Worm (Caenorhabditis elegans) whole organism, L3 larva: Measurements from ENCODE around the gene F12E12.2.

Source experiments
- aly-2 ChIP-seq: fragments of 150-350 bp; optimal IDR thresholded peaks from 2 replicates; lab custom pipeline; 2014; ENCODE audit warnings: missing biosample characterization, missing genetic modification characterization
- ama-1 ChIP-seq: fragments of 150-350 bp; optimal IDR thresholded peaks from 2 replicates; lab custom pipeline; 2018
- ceh-16 ChIP-seq: sonication (generic microtip); optimal IDR thresholded peaks from 2 replicates; lab custom pipeline; 2017; ENCODE audit warnings: missing biosample characterization, missing genetic modification characterization
- ceh-28 ChIP-seq: fragments of 150-350 bp; optimal IDR thresholded peaks from 2 replicates; lab custom pipeline; 2014; ENCODE audit warnings: missing biosample characterization, missing genetic modification reagents, missing genetic modification characterization
- ceh-82 ChIP-seq: fragments of 150-350 bp; optimal IDR thresholded peaks from 2 replicates; lab custom pipeline; 2014; ENCODE audit warnings: missing biosample characterization, missing genetic modification characterization
- egl-27 ChIP-seq: sonication (generic microtip); optimal IDR thresholded peaks from 4 replicates; lab custom pipeline; 2017; ENCODE audit warnings: missing biosample characterization, missing genetic modification reagents, missing genetic modification characterization
- egl-5 ChIP-seq: fragments of 150-350 bp; optimal IDR thresholded peaks from 2 replicates; lab custom pipeline; 2017; ENCODE audit warnings: missing biosample characterization, missing genetic modification reagents, missing genetic modification characterization, inconsistent platforms
- elt-1 ChIP-seq: fragments of 150-350 bp; optimal IDR thresholded peaks from 2 replicates; lab custom pipeline; 2014; ENCODE audit warnings: missing biosample characterization, missing genetic modification characterization
- elt-2 ChIP-seq: sonication (generic microtip); optimal IDR thresholded peaks from 2 replicates; lab custom pipeline; 2016; ENCODE audit warnings: missing genetic modification reagents, mild to moderate bottlenecking, missing genetic modification characterization, missing compliant biosample characterization
- elt-3 ChIP-seq, 3 experiments: fragments of 150-350 bp in 1 of 3; sonication (generic microtip) in 2 of 3; optimal IDR thresholded peaks; 2 replicates in 2 of 3; 4 replicates in 1 of 3; lab custom pipeline; 2014 to 2017; ENCODE audit warnings: missing biosample characterization in 3 of 3, missing genetic modification characterization in 3 of 3
- fkh-10 ChIP-seq: sonication (generic microtip); optimal IDR thresholded peaks from 2 replicates; lab custom pipeline; 2017; ENCODE audit warnings: missing biosample characterization, missing genetic modification reagents, missing genetic modification characterization
- fkh-2 ChIP-seq: fragments of 150-350 bp; optimal IDR thresholded peaks from 2 replicates; lab custom pipeline; 2014; ENCODE audit warnings: missing biosample characterization, missing genetic modification reagents, missing genetic modification characterization
- fos-1 ChIP-seq: fragments of 150-350 bp; optimal IDR thresholded peaks from 2 replicates; lab custom pipeline; 2014; ENCODE audit warnings: missing biosample characterization, missing genetic modification characterization
- hmg-11 ChIP-seq: sonication (generic microtip); optimal IDR thresholded peaks from 2 replicates; lab custom pipeline; 2016; ENCODE audit warnings: missing genetic modification characterization, missing compliant biosample characterization
- jun-1 ChIP-seq: fragments of 150-350 bp; optimal IDR thresholded peaks from 2 replicates; lab custom pipeline; 2014; ENCODE audit warnings: missing biosample characterization, missing genetic modification reagents, missing genetic modification characterization
- lin-15B ChIP-seq: fragments of 150-350 bp; optimal IDR thresholded peaks from 2 replicates; lab custom pipeline; 2014; ENCODE audit warnings: missing biosample characterization, missing genetic modification characterization
- lin-39 ChIP-seq: fragments of 150-350 bp; optimal IDR thresholded peaks from 2 replicates; lab custom pipeline; 2018; ENCODE audit warnings: missing biosample characterization, missing genetic modification reagents, missing genetic modification characterization
- lsy-12 ChIP-seq: sonication (generic microtip); optimal IDR thresholded peaks from 2 replicates; lab custom pipeline; 2016; ENCODE audit warnings: mild to moderate bottlenecking, missing genetic modification characterization, missing compliant biosample characterization
- mdl-1 ChIP-seq: fragments of 150-350 bp; optimal IDR thresholded peaks from 2 replicates; lab custom pipeline; 2014; ENCODE audit warnings: missing biosample characterization, missing genetic modification characterization
- nfya-1 ChIP-seq: sonication (generic microtip); optimal IDR thresholded peaks from 2 replicates; lab custom pipeline; 2017; ENCODE audit warnings: missing genetic modification characterization, mild to moderate bottlenecking, missing compliant biosample characterization, antibody characterized with exemption, moderate library complexity; ENCODE audit not compliant: insufficient read depth
- nhr-11 ChIP-seq: fragments of 150-350 bp; optimal IDR thresholded peaks from 2 replicates; lab custom pipeline; 2014; ENCODE audit warnings: missing biosample characterization, missing genetic modification characterization
- nhr-12 ChIP-seq: fragments of 150-350 bp; optimal IDR thresholded peaks from 2 replicates; lab custom pipeline; 2014; ENCODE audit warnings: missing biosample characterization, missing genetic modification characterization
- nhr-23 ChIP-seq: fragments of 150-350 bp; optimal IDR thresholded peaks from 2 replicates; lab custom pipeline; 2014; ENCODE audit warnings: missing biosample characterization, missing genetic modification reagents, missing genetic modification characterization
- nhr-237 ChIP-seq: fragments of 150-350 bp; optimal IDR thresholded peaks from 2 replicates; lab custom pipeline; 2014; ENCODE audit warnings: missing biosample characterization, missing genetic modification characterization
- nhr-25 ChIP-seq: sonication (generic microtip); optimal IDR thresholded peaks from 2 replicates; lab custom pipeline; 2017; ENCODE audit warnings: missing biosample characterization, missing genetic modification characterization
- nhr-28 ChIP-seq: fragments of 150-350 bp; optimal IDR thresholded peaks from 2 replicates; lab custom pipeline; 2014; ENCODE audit warnings: missing biosample characterization, missing genetic modification characterization
- nhr-43 ChIP-seq: sonication (generic microtip); optimal IDR thresholded peaks from 2 replicates; lab custom pipeline; 2016; ENCODE audit warnings: mild to moderate bottlenecking, missing genetic modification characterization, missing compliant biosample characterization; ENCODE audit not compliant: poor library complexity, severe bottlenecking
- nhr-67 ChIP-seq: fragments of 150-350 bp; optimal IDR thresholded peaks from 2 replicates; lab custom pipeline; 2014; ENCODE audit warnings: missing biosample characterization, missing genetic modification characterization
- nhr-76 ChIP-seq: fragments of 150-350 bp; sonication (generic microtip); optimal IDR thresholded peaks from 5 replicates; lab custom pipeline; 2014; ENCODE audit warnings: missing biosample characterization, missing genetic modification characterization
- nhr-77 ChIP-seq: fragments of 150-350 bp; optimal IDR thresholded peaks from 2 replicates; lab custom pipeline; 2014; ENCODE audit warnings: missing biosample characterization, missing genetic modification characterization
- pha-4 ChIP-seq: fragments of 150-350 bp; optimal IDR thresholded peaks from 2 replicates; lab custom pipeline; 2014; ENCODE audit warnings: missing biosample characterization, missing genetic modification reagents, missing genetic modification characterization
- pqm-1 ChIP-seq: fragments of 150-350 bp; optimal IDR thresholded peaks from 2 replicates; lab custom pipeline; 2017; ENCODE audit warnings: missing biosample characterization, missing genetic modification characterization, inconsistent platforms
- sea-2 ChIP-seq: fragments of 150-350 bp; sonication (generic microtip); optimal IDR thresholded peaks from 4 replicates; lab custom pipeline; 2014; ENCODE audit warnings: missing biosample characterization, missing genetic modification reagents, missing genetic modification characterization
- skn-1 ChIP-seq: fragments of 150-350 bp; optimal IDR thresholded peaks from 2 replicates; lab custom pipeline; 2014; ENCODE audit warnings: missing biosample characterization, missing genetic modification characterization
- snpc-4 ChIP-seq: fragments of 150-350 bp; optimal IDR thresholded peaks from 2 replicates; lab custom pipeline; 2014; ENCODE audit warnings: missing biosample characterization, missing genetic modification characterization
- tbx-2 ChIP-seq: sonication (generic microtip); optimal IDR thresholded peaks from 2 replicates; lab custom pipeline; 2016; ENCODE audit warnings: mild to moderate bottlenecking, missing genetic modification characterization, missing compliant biosample characterization
- unc-39 ChIP-seq: sonication (generic microtip); optimal IDR thresholded peaks from 4 replicates; lab custom pipeline; 2017; ENCODE audit warnings: missing biosample characterization, missing genetic modification characterization
- ztf-4 ChIP-seq: fragments of 150-350 bp; optimal IDR thresholded peaks from 2 replicates; lab custom pipeline; 2014; ENCODE audit warnings: missing biosample characterization, missing genetic modification characterization

F12E12.2 gene

DNA sequence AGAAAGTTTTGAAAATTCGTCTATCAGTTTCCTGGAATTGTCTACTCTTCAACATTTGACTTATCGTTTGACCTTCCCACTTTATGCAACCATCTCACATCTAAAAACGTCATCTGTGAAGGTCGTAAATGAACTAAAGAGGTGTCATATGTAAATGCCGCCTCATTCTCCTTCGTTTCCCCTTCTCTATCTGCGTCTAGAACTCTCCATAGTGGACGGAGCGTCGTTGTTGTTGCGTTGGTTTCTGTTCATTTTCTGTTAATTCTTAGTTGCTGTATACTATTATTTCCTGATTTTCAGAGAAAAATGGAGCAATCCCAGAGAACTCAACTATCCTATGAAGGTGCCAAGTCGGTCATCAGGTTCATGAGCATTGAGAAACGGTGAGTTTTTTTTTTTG is 22.8 kb upstream of the F12E12.2 start, which contains the start of gene fbxc-52:
Gene fbxc-52, plus strand, starts transcription at position 301 of the 400 bp plus-strand sequence.
- TF ChIP-seq nhr-67: no peak
- TF ChIP-seq ama-1: no peak
- TF ChIP-seq nhr-77 (tag; lab: Kevin White, UChicago): no peak
- no peak for TF ChIP-seq nhr-12 (tag; lab: Kevin White, UChicago)
- no peak for TF ChIP-seq unc-39
- TF ChIP-seq nhr-25: peak; percentile 45
- no peak for TF ChIP-seq ceh-16
- no peak for TF ChIP-seq fkh-10 (GFP tag; lab: Kevin White, UChicago)

DNA sequence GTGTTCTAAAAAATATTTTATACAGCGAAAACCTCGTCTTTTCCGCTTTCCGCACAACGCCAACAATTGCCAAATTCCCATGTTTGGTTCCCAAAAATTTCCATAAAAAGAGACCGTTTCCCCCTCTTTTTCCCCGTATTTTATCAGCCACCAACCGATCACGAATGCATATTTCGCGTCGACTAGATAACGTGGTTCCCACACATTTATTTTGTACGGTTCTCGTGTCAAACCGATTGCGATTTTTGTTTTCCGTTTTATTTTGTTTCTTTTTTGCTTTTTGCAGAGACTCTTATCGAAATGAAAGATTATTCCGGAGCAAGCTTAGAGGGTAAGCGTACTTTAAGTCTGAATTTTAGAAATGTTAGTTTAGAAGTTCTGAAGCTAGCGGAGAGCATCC is 18.7 kb upstream of the F12E12.2 start, which contains the start of gene C46E10.3:
Gene C46E10.3, plus strand, starts transcription at position 301 of the 400 bp plus-strand sequence.
- TF ChIP-seq mdl-1: no peak
- no peak for TF ChIP-seq nhr-237 (tag; lab: Kevin White, UChicago)
- TF ChIP-seq jun-1 (tag; lab: Kevin White, UChicago): no peak
- TF ChIP-seq nhr-23 (tag; lab: Kevin White, UChicago): no peak

DNA sequence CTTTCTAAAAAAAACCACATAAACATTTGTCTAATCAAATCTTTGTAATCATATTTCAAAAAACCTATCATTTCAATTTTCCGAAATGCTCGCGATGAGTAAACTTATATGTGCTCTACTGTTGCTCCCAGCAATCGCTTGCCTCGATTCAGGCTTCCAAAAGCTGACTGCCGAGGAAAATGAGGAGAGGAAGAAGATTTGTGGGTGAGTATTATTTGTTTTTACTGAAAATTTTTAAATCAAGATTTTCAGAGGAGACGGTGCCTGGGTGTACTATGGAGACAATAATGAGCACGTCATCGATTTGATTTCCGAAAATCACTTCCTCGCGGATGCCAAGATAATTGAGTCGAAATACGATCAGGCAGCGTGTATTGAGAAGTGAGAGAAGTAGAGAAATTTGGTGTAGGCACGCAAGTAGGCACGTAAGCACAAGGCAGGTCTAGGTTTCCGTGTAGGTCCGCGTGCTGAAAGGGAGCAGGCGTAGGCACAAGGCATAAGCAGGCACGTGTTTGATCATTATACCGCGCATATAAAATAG is 15.5 kb upstream of the F12E12.2 start, which contains the start of gene C46E10.1:
Gene C46E10.1, plus strand, starts transcription at position 51 of the 541 bp plus-strand sequence.
- TF ChIP-seq elt-2 (tag; lab: Kevin White, UChicago) (no peak), lsy-12 (tag; lab: Kevin White, UChicago) (no peak), ceh-82 (tag; lab: Kevin White, UChicago) (no peak), snpc-4 (tag; lab: Kevin White, UChicago) (no peak), nfya-1 (no peak), ceh-16 (no peak)

ce11 chrII:3727996-3728395 is 11.8 kb upstream of the F12E12.2 start, which contains the start of gene C46E10.8:
TSS of gene C46E10.8 (minus strand) at chrII:3728096.
- no peak for TF ChIP-seq nhr-28
- no peak for TF ChIP-seq ztf-4 (tag; lab: Kevin White, UChicago)
- no peak for TF ChIP-seq ceh-16
- TF ChIP-seq sea-2: no peak

DNA sequence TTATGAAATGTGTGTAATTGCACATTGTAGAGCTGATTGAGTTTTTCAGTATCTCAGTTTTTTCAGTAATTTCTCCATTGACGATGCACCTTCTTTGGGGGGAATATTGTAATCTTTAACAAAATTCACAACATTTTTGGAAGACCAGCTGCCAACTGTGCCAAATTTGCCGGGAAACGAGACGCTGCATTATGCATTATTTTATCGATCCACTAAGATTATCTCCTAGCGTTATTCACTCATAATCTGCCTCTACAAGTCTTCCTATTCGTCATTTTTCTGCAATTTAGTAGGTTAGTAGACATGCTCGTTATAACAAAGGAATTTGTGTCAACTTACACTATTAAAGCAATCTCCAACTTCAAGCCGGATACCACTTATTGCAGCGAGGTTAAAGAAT is 8.0 kb upstream of the F12E12.2 start, which contains the start of the genes sdz-12 and bath-31:
Gene sdz-12, minus strand, starts transcription at position 101 of the 400 bp plus-strand sequence.
Gene bath-31, plus strand, starts transcription at position 251 of the 400 bp plus-strand sequence.
- no peak for TF ChIP-seq lsy-12 (tag; lab: Kevin White, UChicago)
- TF ChIP-seq nhr-76 (tag; lab: Kevin White, UChicago): no peak
- no peak for TF ChIP-seq ceh-16
- no peak for TF ChIP-seq unc-39
- TF ChIP-seq elt-1: no peak
- no peak for TF ChIP-seq fos-1 (tag; lab: Kevin White, UChicago)
- no peak for TF ChIP-seq lin-15B (tag; lab: Kevin White, UChicago)
- no peak for TF ChIP-seq egl-5
- no peak for TF ChIP-seq nhr-11 (tag; lab: Kevin White, UChicago)
- no peak for TF ChIP-seq nhr-67
- TF ChIP-seq tbx-2 (tag; lab: Kevin White, UChicago): no peak
- TF ChIP-seq fkh-2: no peak
- no peak for TF ChIP-seq nhr-77 (tag; lab: Kevin White, UChicago)
- no peak for TF ChIP-seq aly-2
- no peak for TF ChIP-seq elt-3 (tag; optimal IDR thresholded peaks at IDR 0.05; lab: Kevin White, UChicago)
- no peak for TF ChIP-seq pqm-1 (tag; lab: Kevin White, UChicago)
- no peak for TF ChIP-seq nhr-43 (tag; lab: Kevin White, UChicago)
- TF ChIP-seq ceh-82 (tag; lab: Kevin White, UChicago): no peak
- TF ChIP-seq, all 47 proteins: peak for 0

- TF ChIP-seq sea-2: no peak
- TF ChIP-seq nhr-77 (tag; lab: Kevin White, UChicago): no peak
- no peak for TF ChIP-seq fos-1 (tag; lab: Kevin White, UChicago)
- TF ChIP-seq nhr-43 (tag; lab: Kevin White, UChicago): no peak
- no peak for TF ChIP-seq nhr-23 (tag; lab: Kevin White, UChicago)
- TF ChIP-seq lin-39 (tag; lab: Kevin White, UChicago): no peak
- no peak for TF ChIP-seq skn-1 (tag; lab: Kevin White, UChicago)
- no peak for TF ChIP-seq ceh-82 (tag; lab: Kevin White, UChicago)
- no peak for TF ChIP-seq nhr-12 (tag; lab: Kevin White, UChicago)
- TF ChIP-seq ceh-28 (tag; lab: Kevin White, UChicago): no peak
- TF ChIP-seq hmg-11 (tag; lab: Kevin White, UChicago): no peak
- TF ChIP-seq unc-39: no peak
- no peak for TF ChIP-seq egl-27 (tag; lab: Kevin White, UChicago)
- no peak for TF ChIP-seq pha-4 (tag; lab: Kevin White, UChicago)
- TF ChIP-seq elt-3 (tag; optimal IDR thresholded peaks at IDR 0.05; lab: Kevin White, UChicago): no peak
- TF ChIP-seq, all 47 proteins: peak for 0
These were observed 2.8 kb upstream of the F12E12.2 start, which contains the start of gene F12E12.6 for ce11 chrII:3736893-3737375. TSS of gene F12E12.6 (minus strand) at chrII:3736943.
